Fruit fly (Drosophila melanogaster) S2 (cell line): ENCODE data around the gene Nup205.

ENCODE experiments used
- CG8478 ChIP-seq: fragments of >200 bp; optimal IDR thresholded peaks from 2 replicates; lab custom pipeline; 2018
- CTCF ChIP-seq, 2 experiments: fragments of >200 bp; optimal IDR thresholded peaks; 2 replicates each; lab custom pipeline; 2018

DNA sequence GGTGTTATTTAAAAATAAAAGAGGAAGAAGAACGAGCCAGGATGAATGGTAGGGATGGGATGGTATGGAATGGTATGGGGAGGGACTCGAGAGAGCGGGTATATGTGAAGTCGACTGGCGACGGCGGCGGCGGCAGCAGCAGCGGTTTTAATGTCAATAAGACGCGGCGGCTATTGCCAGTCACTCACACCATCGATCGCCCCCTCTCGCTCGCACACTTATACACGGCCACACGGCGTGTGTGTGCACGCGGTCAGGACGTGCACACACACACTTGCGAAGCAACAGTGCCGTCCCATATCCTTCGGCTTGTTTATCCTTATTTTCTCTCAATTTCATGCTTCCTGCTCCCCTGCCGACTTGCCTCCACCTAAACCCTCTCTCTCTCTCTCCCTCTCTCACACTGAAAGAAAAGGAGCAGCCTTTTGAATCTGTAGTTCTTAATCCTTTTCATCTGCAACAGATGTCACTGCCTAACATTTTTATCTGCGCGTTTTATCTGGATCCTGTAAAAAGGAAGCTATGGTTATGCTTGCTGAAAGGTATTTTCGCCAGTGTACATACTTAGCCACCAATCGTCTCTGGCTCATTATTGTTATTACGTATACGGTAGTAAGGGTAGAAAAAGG lies 37.2 kb downstream of the Nup205 start:
- TF ChIP-seq CG8478 (lab: Kevin White, UChicago) = no peak
- no peak for TF ChIP-seq CTCF (optimal IDR thresholded peaks at IDR 0.05; lab: Kevin White, UChicago)
